Fruit fly (Drosophila melanogaster) whole organism, adult: ENCODE data around the gene CG14731.

Source experiments
- CG11617 ChIP-seq: fragments of 200-800 bp; sonication (Bioruptor generic); optimal IDR thresholded peaks from 2 replicates; lab custom pipeline; 2017; ENCODE audit warnings: mild to moderate bottlenecking, missing biosample characterization, missing genetic modification reagents, missing genetic modification characterization
- CG12768 ChIP-seq: fragments of 200-800 bp; sonication (Bioruptor generic); optimal IDR thresholded peaks from 2 replicates; lab custom pipeline; 2017; ENCODE audit warnings: missing biosample characterization, missing genetic modification characterization, mild to moderate bottlenecking, moderate library complexity, missing genetic modification reagents
- CG14711 ChIP-seq: fragments of 200-800 bp; sonication (Bioruptor generic); optimal IDR thresholded peaks from 2 replicates; lab custom pipeline; 2018; ENCODE audit warnings: missing biosample characterization, mild to moderate bottlenecking, missing genetic modification characterization, moderate library complexity
- CG1620 ChIP-seq: fragments of 200-800 bp; sonication (Bioruptor generic); optimal IDR thresholded peaks from 2 replicates; lab custom pipeline; 2016; ENCODE audit warnings: missing biosample characterization, missing genetic modification characterization
- CG33017 ChIP-seq: fragments of 200-800 bp; sonication (Bioruptor generic); optimal IDR thresholded peaks from 2 replicates; lab custom pipeline; 2018; ENCODE audit warnings: missing biosample characterization, mild to moderate bottlenecking, missing genetic modification characterization, moderate library complexity
- CG5204 ChIP-seq: fragments of 200-800 bp; sonication (Bioruptor generic); optimal IDR thresholded peaks from 2 replicates; lab custom pipeline; 2016; ENCODE audit warnings: missing biosample characterization, missing genetic modification characterization
- CG7045 ChIP-seq: fragments of 200-800 bp; sonication (Bioruptor generic); optimal IDR thresholded peaks from 2 replicates; lab custom pipeline; 2017; ENCODE audit warnings: missing biosample characterization, mild to moderate bottlenecking, missing genetic modification characterization
- CG7101 ChIP-seq: fragments of 200-800 bp; sonication (Bioruptor generic); optimal IDR thresholded peaks from 2 replicates; lab custom pipeline; 2018; ENCODE audit warnings: missing biosample characterization, mild to moderate bottlenecking, missing genetic modification characterization, moderate library complexity
- Clk ChIP-seq: fragments of 200-800 bp; sonication (Bioruptor generic); optimal IDR thresholded peaks from 2 replicates; lab custom pipeline; 2017; ENCODE audit warnings: missing biosample characterization, missing genetic modification characterization
- Crg-1 ChIP-seq: fragments of 200-800 bp; sonication (Bioruptor generic); optimal IDR thresholded peaks from 2 replicates; lab custom pipeline; 2016; ENCODE audit warnings: missing biosample characterization, missing genetic modification characterization
- Hr96 ChIP-seq: fragments of 200-800 bp; sonication (Bioruptor generic); optimal IDR thresholded peaks from 2 replicates; lab custom pipeline; 2016; ENCODE audit warnings: missing biosample characterization, missing genetic modification characterization
- Mnt ChIP-seq: fragments of 200-800 bp; sonication (Bioruptor generic); optimal IDR thresholded peaks from 2 replicates; lab custom pipeline; 2016; ENCODE audit warnings: missing biosample characterization, mild to moderate bottlenecking, missing genetic modification characterization
- bab1 ChIP-seq: fragments of 200-800 bp; sonication (Bioruptor generic); optimal IDR thresholded peaks from 3 replicates; lab custom pipeline; 2019; ENCODE audit warnings: missing biosample characterization, mild to moderate bottlenecking, missing genetic modification characterization, moderate library complexity
- cic ChIP-seq: fragments of 200-800 bp; sonication (Bioruptor generic); optimal IDR thresholded peaks from 2 replicates; lab custom pipeline; 2017; ENCODE audit warnings: missing biosample characterization, mild to moderate bottlenecking, missing genetic modification characterization, moderate library complexity
- cnc ChIP-seq, 2 experiments: fragments of >200 bp; optimal IDR thresholded peaks; 2 replicates each; lab custom pipeline; 2017
- kay ChIP-seq: fragments of 200-800 bp; sonication (Bioruptor generic); peaks from one replicate; lab custom pipeline; 2016; ENCODE audit warnings: missing biosample characterization, missing genetic modification characterization, borderline replicate concordance
- ovo ChIP-seq: fragments of 200-800 bp; sonication (Bioruptor generic); optimal IDR thresholded peaks from 2 replicates; lab custom pipeline; 2016; ENCODE audit warnings: missing biosample characterization, missing genetic modification characterization
- pad ChIP-seq: fragments of 200-800 bp; sonication (Bioruptor generic); optimal IDR thresholded peaks from 3 replicates; lab custom pipeline; 2017; ENCODE audit warnings: missing biosample characterization, missing genetic modification characterization, mild to moderate bottlenecking, moderate library complexity, missing genetic modification reagents
- tj ChIP-seq: fragments of 200-800 bp; sonication (Bioruptor generic); optimal IDR thresholded peaks from 3 replicates; lab custom pipeline; 2017; ENCODE audit warnings: missing biosample characterization, mild to moderate bottlenecking, missing genetic modification characterization, moderate library complexity
- toe ChIP-seq: fragments of 200-800 bp; sonication (Bioruptor generic); optimal IDR thresholded peaks from 2 replicates; lab custom pipeline; 2016; ENCODE audit warnings: missing biosample characterization, missing genetic modification characterization

Gene CG14731

DNA sequence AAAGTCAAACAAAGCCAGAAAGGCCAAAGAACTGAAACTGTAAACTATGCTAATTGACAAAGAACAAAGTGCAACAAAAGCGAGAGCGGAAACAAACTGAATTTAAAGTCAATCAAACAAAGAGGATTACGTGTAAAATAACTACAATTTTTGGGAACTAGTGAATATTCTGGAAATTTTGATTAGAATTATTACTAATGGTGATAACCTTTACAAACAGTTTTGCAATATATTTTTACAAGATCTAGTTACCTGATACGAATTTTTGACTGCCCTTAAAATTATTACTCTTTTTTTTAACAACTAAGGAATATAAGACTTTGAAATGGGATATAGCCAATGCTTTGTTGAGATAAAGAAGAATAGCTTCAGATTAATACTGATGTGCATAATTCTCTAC lies at the start of gene CG14731:
Gene CG14731 (plus strand): TSS at position 301 of the 400 bp plus-strand sequence.
- TF ChIP-seq CG7045 (GFP tag; lab: Kevin White, UChicago) (no peak), pad (no peak), kay (GFP tag; lab: Kevin White, UChicago) (no peak), ovo (GFP tag; lab: Kevin White, UChicago) (no peak), bab1 (GFP tag; lab: Kevin White, UChicago) (no peak), Hr96 (GFP tag; lab: Kevin White, UChicago) (no peak), CG5204 (no peak), CG1620 (no peak), CG11617 (no peak), CG12768 (GFP tag; lab: Kevin White, UChicago) (no peak), CG33017 (tag; lab: Kevin White, UChicago) (no peak), CG7101 (tag; lab: Kevin White, UChicago) (no peak), tj (GFP tag; lab: Kevin White, UChicago) (no peak), Mnt (GFP tag; lab: Kevin White, UChicago) (no peak), CG14711 (tag; lab: Kevin White, UChicago) (no peak), cnc (optimal IDR thresholded peaks at IDR 0.05; lab: Kevin White, UChicago) (no peak), cic (GFP tag; lab: Kevin White, UChicago) (no peak), toe (no peak)

DNA sequence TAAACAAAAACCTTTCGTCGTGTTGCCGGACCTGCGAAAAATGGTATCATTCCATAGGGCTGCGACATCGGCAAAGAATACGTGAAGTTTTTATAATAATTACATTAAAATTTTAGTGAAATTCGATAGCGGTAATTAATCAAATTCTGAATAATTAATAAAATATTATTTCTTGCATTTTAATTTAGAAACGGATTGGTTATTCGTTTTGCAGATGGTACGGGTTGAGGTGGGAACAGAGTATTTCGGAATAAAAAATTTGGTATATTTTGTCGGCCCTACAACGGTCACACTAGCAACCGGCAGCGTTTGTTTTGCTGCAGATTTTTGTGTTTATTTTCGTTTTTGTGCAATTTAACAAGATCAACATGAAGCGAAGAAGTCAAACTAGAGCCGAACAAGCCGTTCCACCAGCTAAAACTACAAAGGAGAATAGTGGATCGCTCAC lies 48.5 kb upstream of the CG14731 start, which contains the start of the genes CG6962 and CG31368:
Gene CG6962 (minus strand): TSS at position 29 of the 448 bp plus-strand sequence.
Gene CG31368 (plus strand): TSS at position 285 of the 448 bp plus-strand sequence.
- TF ChIP-seq CG12768 (GFP tag; lab: Kevin White, UChicago) (peak; percentile 55), Mnt (GFP tag; lab: Kevin White, UChicago) (peak; percentile 63), toe (peak; percentile 82), CG14711 (tag; lab: Kevin White, UChicago) (peak; percentile 77), tj (GFP tag; lab: Kevin White, UChicago) (peak; percentile 34), Clk (peak; percentile 26), kay (GFP tag; lab: Kevin White, UChicago) (no peak), Crg-1 (GFP tag; lab: Kevin White, UChicago) (peak; percentile 62), cic (GFP tag; lab: Kevin White, UChicago) (no peak), CG7045 (GFP tag; lab: Kevin White, UChicago) (peak; percentile 71), bab1 (GFP tag; lab: Kevin White, UChicago) (peak; percentile 78), CG5204 (peak; percentile 74), ovo (GFP tag; lab: Kevin White, UChicago) (peak; percentile 43), CG7101 (tag; lab: Kevin White, UChicago) (peak; percentile 79), cnc (optimal IDR thresholded peaks at IDR 0.05; lab: Kevin White, UChicago) (no peak), pad (peak; percentile 52), CG1620 (peak; percentile 70), Hr96 (GFP tag; lab: Kevin White, UChicago) (peak; percentile 22), CG11617 (peak; percentile 65), CG33017 (tag; lab: Kevin White, UChicago) (peak; percentile 51)

DNA sequence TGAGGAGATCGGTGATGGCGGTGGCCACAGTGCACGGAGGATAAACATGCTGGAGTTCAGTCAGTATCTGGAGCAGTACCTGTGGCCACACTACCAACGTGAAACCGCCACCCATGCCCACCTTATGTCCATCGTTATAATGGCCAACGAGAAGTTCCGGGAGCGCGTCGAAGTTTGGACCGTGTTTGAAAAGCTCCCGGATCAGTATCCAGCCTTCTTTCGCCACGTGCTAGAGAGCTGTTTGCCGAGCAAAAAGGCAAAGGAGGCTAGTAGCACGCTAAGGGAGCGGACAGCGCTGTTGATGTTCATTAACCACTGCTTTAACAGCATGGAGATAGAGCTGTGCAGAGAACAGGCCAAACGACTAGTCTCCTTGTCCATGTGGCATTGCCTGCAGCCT lies 47.9 kb upstream of the CG14731 start:
- no peak for TF ChIP-seq cic (GFP tag; lab: Kevin White, UChicago)
- TF ChIP-seq ovo (GFP tag; lab: Kevin White, UChicago), result no peak
- no peak for TF ChIP-seq Mnt (GFP tag; lab: Kevin White, UChicago)
- TF ChIP-seq CG14711 (tag; lab: Kevin White, UChicago), result no peak
- TF ChIP-seq CG1620, result no peak
- TF ChIP-seq Clk, result no peak
- TF ChIP-seq CG33017 (tag; lab: Kevin White, UChicago), result no peak
- TF ChIP-seq CG12768 (GFP tag; lab: Kevin White, UChicago), result no peak
- no peak for TF ChIP-seq Hr96 (GFP tag; lab: Kevin White, UChicago)
- TF ChIP-seq CG7101 (tag; lab: Kevin White, UChicago), result no peak
- no peak for TF ChIP-seq tj (GFP tag; lab: Kevin White, UChicago)
- no peak for TF ChIP-seq CG5204
- TF ChIP-seq cnc (optimal IDR thresholded peaks at IDR 0.05; lab: Kevin White, UChicago), result no peak

DNA sequence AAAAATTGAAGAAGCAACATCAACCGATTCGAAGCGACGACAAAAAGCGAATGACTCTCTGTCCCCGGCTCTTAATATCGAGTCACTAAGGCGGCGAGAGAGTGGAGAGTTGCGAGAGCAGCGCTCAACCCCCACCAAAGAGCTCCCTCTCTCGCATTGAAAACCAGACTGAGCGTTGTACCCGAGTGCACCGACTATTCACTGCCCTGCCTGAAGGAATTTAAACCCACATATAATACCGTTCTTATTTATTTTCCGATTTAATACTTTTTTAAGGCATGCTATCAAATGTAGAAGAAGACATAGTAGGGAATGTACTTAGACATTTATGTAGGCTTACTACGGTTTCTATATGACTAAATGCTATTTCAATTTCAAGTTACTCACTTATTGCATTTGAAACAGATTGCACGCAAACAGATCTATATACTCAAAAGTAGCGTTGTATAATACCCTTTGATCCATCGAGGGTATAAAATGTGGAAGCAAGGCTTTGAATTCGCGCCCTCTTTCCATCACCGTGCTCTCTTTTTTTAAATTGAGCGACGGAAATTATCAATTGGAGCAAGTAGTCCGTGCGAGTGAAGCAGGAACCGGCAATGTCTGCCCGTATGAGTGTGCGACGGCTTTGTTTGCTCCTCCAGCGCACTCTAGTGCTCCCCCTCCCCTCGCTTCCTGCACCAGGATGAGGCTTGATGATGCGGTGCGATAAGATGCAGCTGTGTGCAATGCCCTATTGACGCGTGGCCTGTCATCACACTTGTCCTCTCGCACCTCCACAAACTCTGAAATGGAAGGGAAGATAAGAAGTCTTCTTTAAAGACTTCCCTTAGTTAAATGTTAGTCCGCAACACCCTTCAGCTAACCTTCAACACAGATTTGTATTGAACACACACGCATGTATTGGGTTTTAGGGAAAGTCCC lies 43.7 kb upstream of the CG14731 start, which contains the start of gene mthl5:
Gene mthl5 (minus strand): TSS at position 55 of the 924 bp plus-strand sequence.
- peak; percentile 61 for TF ChIP-seq CG7045 (GFP tag; lab: Kevin White, UChicago)
- TF ChIP-seq Mnt (GFP tag; lab: Kevin White, UChicago), result peak; percentile 8
- no peak for TF ChIP-seq cic (GFP tag; lab: Kevin White, UChicago)
- TF ChIP-seq CG11617, result peak; percentile 23
- TF ChIP-seq Clk, result no peak
- TF ChIP-seq Crg-1 (GFP tag; lab: Kevin White, UChicago), result peak; percentile 15
- no peak for TF ChIP-seq tj (GFP tag; lab: Kevin White, UChicago)
- no peak for TF ChIP-seq cnc (optimal IDR thresholded peaks at IDR 0.05; lab: Kevin White, UChicago)
- TF ChIP-seq CG12768 (GFP tag; lab: Kevin White, UChicago), result peak; percentile 52
- no peak for TF ChIP-seq CG5204
- TF ChIP-seq kay (GFP tag; lab: Kevin White, UChicago), result peak; percentile 18
- no peak for TF ChIP-seq bab1 (GFP tag; lab: Kevin White, UChicago)
- TF ChIP-seq CG14711 (tag; lab: Kevin White, UChicago), result peak; percentile 48
- TF ChIP-seq CG1620, result no peak
- peak; percentile 10 for TF ChIP-seq toe
- TF ChIP-seq CG7101 (tag; lab: Kevin White, UChicago), result peak; percentile 43
- TF ChIP-seq Hr96 (GFP tag; lab: Kevin White, UChicago), result peak; percentile 65
- peak; percentile 49 for TF ChIP-seq pad
- no peak for TF ChIP-seq ovo (GFP tag; lab: Kevin White, UChicago)
- peak; percentile 61 for TF ChIP-seq CG33017 (tag; lab: Kevin White, UChicago)
